Worm (Caenorhabditis elegans): ENCODE measurements around the gene fut-3.
"Not testable (repeated sequence)": the region's sequence is repeated elsewhere in the genome, so short reads cannot be mapped to it uniquely, and the experiment has no call there.

The fut-3 gene

DNA sequence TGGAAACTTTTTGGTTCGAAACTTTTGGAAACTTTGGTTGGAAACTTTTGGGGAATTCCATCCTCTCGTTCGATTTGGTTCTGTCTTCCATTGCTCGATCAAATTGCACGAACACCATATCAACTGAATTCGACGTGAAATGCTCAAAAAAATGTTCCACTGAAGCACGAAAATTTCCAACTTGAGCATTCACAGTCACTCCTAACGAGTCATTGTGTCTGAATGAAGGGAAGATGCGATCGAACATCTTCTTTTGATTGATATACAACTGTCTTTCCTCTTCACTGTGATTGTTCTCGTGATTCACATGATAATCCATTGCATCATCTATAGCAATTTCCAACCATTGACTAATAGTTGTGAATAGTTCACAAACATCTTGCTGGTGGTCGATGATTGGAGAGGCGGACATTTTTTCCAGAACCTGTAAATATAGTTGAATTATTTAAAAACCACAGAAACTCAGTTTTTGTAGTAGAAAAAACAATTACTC lies 31.2 kb downstream of the fut-3 start, which contains the start of gene F59E12.15:
Gene F59E12.15 (minus strand): TSS at position 51 of the 493 bp plus-strand sequence.
- no peak for TF ChIP-seq ama-1 (optimal IDR thresholded peaks at IDR 0.05)
- TF ChIP-seq ceh-36 (tag; optimal IDR thresholded peaks at IDR 0.05): no peak
- TF ChIP-seq hmg-4 (GFP tag; optimal IDR thresholded peaks at IDR 0.05): no peak
- no peak for TF ChIP-seq ets-7 (tag; optimal IDR thresholded peaks at IDR 0.05)
- TF ChIP-seq aly-1 (tag; optimal IDR thresholded peaks at IDR 0.05): no peak
- TF ChIP-seq tbx-11 (GFP tag; IDR thresholded peaks at IDR 0.05): no peak
- TF ChIP-seq hnd-1 (tag; optimal IDR thresholded peaks at IDR 0.05): no peak
- no peak for TF ChIP-seq sea-1 (GFP tag; conservative IDR thresholded peaks at IDR 0.05)

- not testable (repeated sequence) for TF ChIP-seq pes-1 (GFP tag; IDR thresholded peaks at IDR 0.05); ets-7 (tag; optimal IDR thresholded peaks at IDR 0.05); sea-1 (GFP tag; conservative IDR thresholded peaks at IDR 0.05)
Observed at ce11 chrII:5622383-5622939, 37.1 kb downstream of the fut-3 start, which contains the start of the genes eif-3.L and npl-4.2. eif-3.L (minus strand) TSS chrII:5622483. npl-4.2 (plus strand) TSS chrII:5622889.

DNA sequence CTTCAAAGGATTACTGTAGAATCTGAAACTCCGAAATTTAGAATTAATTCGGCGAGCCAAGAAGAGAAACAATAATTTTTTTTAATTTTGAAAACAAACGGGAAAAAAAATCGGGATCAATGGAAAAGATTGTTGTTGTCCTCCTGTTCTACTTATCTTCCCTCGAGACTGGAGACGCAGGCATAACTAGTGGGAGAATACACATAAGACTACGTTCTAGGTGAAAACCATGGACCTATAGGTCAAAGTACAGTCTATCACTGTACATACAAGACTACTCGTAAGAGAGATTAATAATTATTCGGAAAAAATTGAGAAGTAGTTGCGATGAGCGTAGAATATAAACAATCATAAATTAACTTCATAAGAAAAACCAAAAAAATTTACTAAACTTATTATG lies 40.3 kb downstream of the fut-3 start, which contains the start of gene dhs-6:
Gene dhs-6 (minus strand): TSS at position 22 of the 400 bp plus-strand sequence.
- no peak for TF ChIP-seq scrt-1 (GFP tag; IDR thresholded peaks at IDR 0.05)
- TF ChIP-seq pes-1 (GFP tag; IDR thresholded peaks at IDR 0.05): no peak
- TF ChIP-seq ceh-13 (GFP tag; optimal IDR thresholded peaks at IDR 0.05): no peak
- TF ChIP-seq sea-1 (GFP tag; conservative IDR thresholded peaks at IDR 0.05): no peak
- TF ChIP-seq tbx-37 (GFP tag; conservative IDR thresholded peaks at IDR 0.05): no peak
- no peak for TF ChIP-seq ceh-36 (tag; optimal IDR thresholded peaks at IDR 0.05)
- no peak for TF ChIP-seq hnd-1 (tag; optimal IDR thresholded peaks at IDR 0.05)

- TF ChIP-seq ama-1 (optimal IDR thresholded peaks at IDR 0.05): no peak
- no peak for TF ChIP-seq hmbx-1 (tag; optimal IDR thresholded peaks at IDR 0.05)
- no peak for TF ChIP-seq sea-1 (GFP tag; conservative IDR thresholded peaks at IDR 0.05)
- no peak for TF ChIP-seq hmg-4 (GFP tag; optimal IDR thresholded peaks at IDR 0.05)
- TF ChIP-seq pes-1 (GFP tag; IDR thresholded peaks at IDR 0.05): no peak
- TF ChIP-seq tra-4 (tag; optimal IDR thresholded peaks at IDR 0.05): no peak
- no peak for TF ChIP-seq tbx-11 (GFP tag; IDR thresholded peaks at IDR 0.05)
- TF ChIP-seq F13C5.2 (tag; optimal IDR thresholded peaks at IDR 0.05): no peak
- no peak for TF ChIP-seq ceh-36 (tag; optimal IDR thresholded peaks at IDR 0.05)
- no peak for TF ChIP-seq tbx-37 (GFP tag; conservative IDR thresholded peaks at IDR 0.05)
- TF ChIP-seq aly-1 (tag; optimal IDR thresholded peaks at IDR 0.05): no peak
- no peak for TF ChIP-seq ceh-13 (GFP tag; optimal IDR thresholded peaks at IDR 0.05)
- TF ChIP-seq hnd-1 (tag; optimal IDR thresholded peaks at IDR 0.05): no peak
- no peak for TF ChIP-seq flt-1 (GFP tag; IDR thresholded peaks at IDR 0.05)
- no peak for TF ChIP-seq B0310.2 (tag; optimal IDR thresholded peaks at IDR 0.05)
- TF ChIP-seq ets-7 (tag; optimal IDR thresholded peaks at IDR 0.05): no peak
- no peak for TF ChIP-seq scrt-1 (GFP tag; IDR thresholded peaks at IDR 0.05)
Observed at ce11 chrII:5607756-5608155, 51.8 kb downstream of the fut-3 start, which contains the start of gene C17G10.7. C17G10.7 (minus strand) TSS chrII:5607856.
